Fruit fly (Drosophila melanogaster) whole organism: ENCODE measurements around the gene CG4570.

Source experiments
- CG8478 ChIP-seq: fragments of >200 bp; optimal IDR thresholded peaks from 2 replicates; lab custom pipeline; 2018; ENCODE audit warnings: inconsistent platforms
- Dll ChIP-seq: fragments of >200 bp; optimal IDR thresholded peaks from 2 replicates; lab custom pipeline; 2017
- pan ChIP-seq: fragments of >200 bp; optimal IDR thresholded peaks from 2 replicates; lab custom pipeline; 2017

- TF ChIP-seq CG8478 (no peak), pan (lab: Kevin White, UChicago) (no peak), Dll (lab: Kevin White, UChicago) (no peak)
Measured at dm6 chr3R:10829746-10830145, 26.9 kb upstream of the CG4570 start.
